Fruit fly (Drosophila melanogaster): ENCODE results near the gene CG45089.

Gene CG45089

dm6 chrX:7893411-7894122 lies at the start of gene CG45089, which contains the start of the genes ND-MNLL and p115 (continued):
- TF ChIP-seq CG2116 (GFP tag; optimal IDR thresholded peaks at IDR 0.05) (peak; percentile 82), Ravus (GFP tag; IDR thresholded peaks at IDR 0.05) (no peak; the same call in 1 of the 2 replicates), Hsf (GFP tag; optimal IDR thresholded peaks at IDR 0.05) (peak; percentile 48), CG6689 (GFP tag; IDR thresholded peaks at IDR 0.05) (peak; percentile 40; the same call in 1 of the 2 replicates), jumu (GFP tag; optimal IDR thresholded peaks at IDR 0.05) (no peak), vfl (GFP tag; optimal IDR thresholded peaks at IDR 0.05) (peak; percentile 45), CG31441 (GFP tag; IDR thresholded peaks at IDR 0.05) (peak; percentile 64), pzg (GFP tag; optimal IDR thresholded peaks at IDR 0.05) (peak; percentile 59), CG5953 (GFP tag; IDR thresholded peaks at IDR 0.05) (no peak), Rx (GFP tag; IDR thresholded peaks at IDR 0.05) (0 out of 2 replicates have a peak, but pooled peaks have one; percentile 3), CkIIα-i1 (GFP tag; IDR thresholded peaks at IDR 0.05) (no peak), aop (GFP tag; IDR thresholded peaks at IDR 0.05) (no peak), CG15073 (GFP tag; optimal IDR thresholded peaks at IDR 0.05) (no peak), al (GFP tag; IDR thresholded peaks at IDR 0.05) (peak; percentile 46; the same call in 1 of the 2 replicates), CG3407 (GFP tag; optimal IDR thresholded peaks at IDR 0.05) (peak; percentile 14), Hand (GFP tag; optimal IDR thresholded peaks at IDR 0.05) (no peak), grau (tag; optimal IDR thresholded peaks at IDR 0.05) (peak; percentile 61), CG12942 (GFP tag; optimal IDR thresholded peaks at IDR 0.05) (peak; percentile 48), CG42726 (GFP tag; IDR thresholded peaks at IDR 0.05; ENCODE audit: partially characterized antibody) (no peak), CG11696 (GFP tag; IDR thresholded peaks at IDR 0.05) (no peak), CG9876 (GFP tag; optimal IDR thresholded peaks at IDR 0.05) (no peak), slou (GFP tag; optimal IDR thresholded peaks at IDR 0.05) (peak; percentile 26), bcd (GFP tag; optimal IDR thresholded peaks at IDR 0.05) (peak; percentile 35), inv (GFP tag; IDR thresholded peaks at IDR 0.05; ENCODE audit: partially characterized antibody) (peak; percentile 61), CG10565 (GFP tag; optimal IDR thresholded peaks at IDR 0.05) (no peak), CG15601 (tag; optimal IDR thresholded peaks at IDR 0.05) (peak; percentile 63), CG32772 (GFP tag; IDR thresholded peaks at IDR 0.05) (peak; percentile 39; the same call in 1 of the 2 replicates), HmgZ (tag; optimal IDR thresholded peaks at IDR 0.05) (peak; percentile 55), D19B (GFP tag; optimal IDR thresholded peaks at IDR 0.05) (no peak), lmd (GFP tag; IDR thresholded peaks at IDR 0.05) (peak; percentile 62), YL-1 (GFP tag; optimal IDR thresholded peaks at IDR 0.05) (peak; percentile 85), hth (optimal IDR thresholded peaks at IDR 0.05) (no peak), CoRest (tag; optimal IDR thresholded peaks at IDR 0.05) (peak; percentile 64), CG11085 (GFP tag; IDR thresholded peaks at IDR 0.05) (0 out of 2 replicates have a peak, but pooled peaks have one; percentile 11), corto (GFP tag; optimal IDR thresholded peaks at IDR 0.05) (peak; percentile 43), CG9437 (GFP tag; optimal IDR thresholded peaks at IDR 0.05) (peak; percentile 84), MBD-R2 (GFP tag; IDR thresholded peaks at IDR 0.05) (peak; percentile 78), Ptx1 (GFP tag; IDR thresholded peaks at IDR 0.05) (peak; percentile 68), pum (GFP tag; optimal IDR thresholded peaks at IDR 0.05) (peak; percentile 46), CG8765 (GFP tag; IDR thresholded peaks at IDR 0.05) (no peak), CG15269 (tag; optimal IDR thresholded peaks at IDR 0.05) (peak; percentile 62), ind (GFP tag; optimal IDR thresholded peaks at IDR 0.05) (peak; percentile 64), pita (GFP tag; optimal IDR thresholded peaks at IDR 0.05) (no peak), nau (GFP tag; optimal IDR thresholded peaks at IDR 0.05) (no peak), Scr (GFP tag; IDR thresholded peaks at IDR 0.05; ENCODE audit: partially characterized antibody) (peak; percentile 72), tup (GFP tag; optimal IDR thresholded peaks at IDR 0.05) (peak; percentile 31), Optix (GFP tag; IDR thresholded peaks at IDR 0.05) (0 out of 3 replicates have a peak, but pooled peaks have one; percentile 18), bsh (GFP tag; optimal IDR thresholded peaks at IDR 0.05) (peak in 1 of 2 experiments; percentile 60), CG3281 (GFP tag; optimal IDR thresholded peaks at IDR 0.05) (peak; percentile 53), exex (tag; optimal IDR thresholded peaks at IDR 0.05) (peak; percentile 32)

Data from whole organism, embryonic.